Worm (Caenorhabditis elegans) whole organism, midembryonic: Measurements from ENCODE around the gene hpo-8.

ENCODE experiments used
- T22C8.4 ChIP-seq: fragments of 200-800 bp; sonication (Bioruptor generic); IDR thresholded peaks from 2 replicates; pipeline ENCODE4 v1.3.6; 2022; ENCODE audit warnings: missing genetic modification characterization, missing compliant biosample characterization
- cog-1 ChIP-seq: sonication (generic microtip); optimal IDR thresholded peaks from 2 replicates; lab custom pipeline; 2016; ENCODE audit warnings: missing genetic modification characterization, missing compliant biosample characterization
- flt-1 ChIP-seq: fragments of 200-800 bp; sonication (Bioruptor generic); IDR thresholded peaks from 2 replicates; pipeline ENCODE4 v1.3.6; 2022; ENCODE audit warnings: missing genetic modification characterization, missing compliant biosample characterization
- klf-2 ChIP-seq: fragments of 200-800 bp; sonication (Bioruptor generic); conservative IDR thresholded peaks from 2 replicates; pipeline ENCODE4 v1.3.6; 2022; ENCODE audit warnings: missing genetic modification reagents, missing genetic modification characterization, missing compliant biosample characterization
- med-1 ChIP-seq: sonication (generic microtip); optimal IDR thresholded peaks from 2 replicates; lab custom pipeline; 2017; ENCODE audit warnings: missing genetic modification characterization, mild to moderate bottlenecking, missing compliant biosample characterization, antibody characterized with exemption, missing genetic modification reagents; ENCODE audit not compliant: insufficient read depth
- ref-1 ChIP-seq: fragments of 200-800 bp; sonication (Bioruptor generic); conservative IDR thresholded peaks from 2 replicates; pipeline ENCODE4 v1.3.6; 2022; ENCODE audit warnings: missing genetic modification reagents, missing genetic modification characterization, missing compliant biosample characterization
- tab-1 ChIP-seq: fragments of 200-800 bp; sonication (Bioruptor generic); IDR thresholded peaks from 2 replicates; pipeline ENCODE4 v1.3.6; 2022; ENCODE audit warnings: missing genetic modification characterization, missing compliant biosample characterization
- ztf-23 ChIP-seq: fragments of 200-800 bp; sonication (Bioruptor generic); IDR thresholded peaks from 2 replicates; pipeline ENCODE4 v1.3.6; 2022; ENCODE audit warnings: missing genetic modification reagents, missing genetic modification characterization, missing compliant biosample characterization
- ztf-29 ChIP-seq: fragments of 200-800 bp; sonication (Bioruptor generic); IDR thresholded peaks from 2 replicates; pipeline ENCODE4 v1.3.6; 2022; ENCODE audit warnings: missing genetic modification reagents, missing genetic modification characterization, missing compliant biosample characterization

hpo-8 gene

ce11 chrV:6839008-6839407 is at the start of gene hpo-8:
Gene hpo-8, plus strand, starts transcription at chrV:6839289.
- TF ChIP-seq cog-1 (tag; lab: Kevin White, UChicago) (no peak), ztf-29 (GFP tag; lab: Robert Waterston, UW) (no peak), T22C8.4 (GFP tag; lab: Robert Waterston, UW) (no peak), tab-1 (no peak), klf-2 (GFP tag; lab: Robert Waterston, UW) (no peak), ztf-23 (GFP tag; lab: Robert Waterston, UW) (no peak)

ce11 chrV:6792565-6792964 is 46.5 kb upstream of the hpo-8 start, which contains the start of gene gck-2:
Gene gck-2, minus strand, starts transcription at chrV:6792665.
- TF ChIP-seq cog-1 (tag; lab: Kevin White, UChicago) (no peak), tab-1 (no peak), ztf-23 (GFP tag; lab: Robert Waterston, UW) (no peak), flt-1 (GFP tag; lab: Robert Waterston, UW) (no peak), klf-2 (GFP tag; lab: Robert Waterston, UW) (no peak), ref-1 (GFP tag; lab: Robert Waterston, UW) (no peak), T22C8.4 (GFP tag; lab: Robert Waterston, UW) (no peak), med-1 (GFP tag; lab: Kevin White, UChicago) (no peak), ztf-29 (GFP tag; lab: Robert Waterston, UW) (no peak)

DNA sequence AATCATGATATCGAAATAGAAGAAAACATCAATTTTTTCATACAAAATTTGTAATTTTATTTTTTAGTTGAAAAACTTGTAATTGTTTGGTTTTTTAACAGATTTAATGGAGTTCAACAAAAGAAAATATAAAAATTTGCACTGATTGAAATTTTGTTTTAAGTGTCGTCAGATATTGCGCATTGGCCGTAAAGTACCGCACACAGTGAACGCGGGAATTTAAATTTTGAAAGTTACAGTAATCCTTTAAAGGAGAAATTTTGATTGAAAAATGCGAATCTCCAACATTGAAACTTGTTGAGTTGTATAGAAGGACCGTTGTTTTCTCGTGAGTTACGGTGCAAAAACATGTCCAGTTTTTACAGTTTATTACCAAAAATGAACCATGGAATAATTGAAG is 46.1 kb upstream of the hpo-8 start:
- TF ChIP-seq ztf-29 (GFP tag; lab: Robert Waterston, UW) (no peak), T22C8.4 (GFP tag; lab: Robert Waterston, UW) (no peak), flt-1 (GFP tag; lab: Robert Waterston, UW) (no peak), tab-1 (no peak), ref-1 (GFP tag; lab: Robert Waterston, UW) (no peak), med-1 (GFP tag; lab: Kevin White, UChicago) (no peak), cog-1 (tag; lab: Kevin White, UChicago) (no peak), klf-2 (GFP tag; lab: Robert Waterston, UW) (no peak), ztf-23 (GFP tag; lab: Robert Waterston, UW) (no peak)

- TF ChIP-seq med-1 (GFP tag; lab: Kevin White, UChicago): no peak
- TF ChIP-seq ref-1 (GFP tag; lab: Robert Waterston, UW): no peak
- no peak for TF ChIP-seq flt-1 (GFP tag; lab: Robert Waterston, UW)
- TF ChIP-seq klf-2 (GFP tag; lab: Robert Waterston, UW): no peak
- no peak for TF ChIP-seq tab-1
- no peak for TF ChIP-seq ztf-23 (GFP tag; lab: Robert Waterston, UW)
- TF ChIP-seq T22C8.4 (GFP tag; lab: Robert Waterston, UW): no peak
- TF ChIP-seq ztf-29 (GFP tag; lab: Robert Waterston, UW): no peak
- no peak for TF ChIP-seq cog-1 (tag; lab: Kevin White, UChicago)
Measured at ce11 chrV:6793744-6794239, 45.3 kb upstream of the hpo-8 start, which contains the start of gene ZC404.1. Gene ZC404.1, plus strand, starts transcription at chrV:6794189.

- TF ChIP-seq cog-1 (tag; lab: Kevin White, UChicago) (no peak), med-1 (GFP tag; lab: Kevin White, UChicago) (no peak), ref-1 (GFP tag; lab: Robert Waterston, UW) (no peak), flt-1 (GFP tag; lab: Robert Waterston, UW) (no peak), T22C8.4 (GFP tag; lab: Robert Waterston, UW) (no peak), ztf-23 (GFP tag; lab: Robert Waterston, UW) (no peak)
Measured at ce11 chrV:6796264-6796663, 42.8 kb upstream of the hpo-8 start.

- TF ChIP-seq cog-1 (tag; lab: Kevin White, UChicago): peak; percentile 65
- no peak for TF ChIP-seq ztf-29 (GFP tag; lab: Robert Waterston, UW)
Measured at ce11 chrV:6796894-6797293, 42.2 kb upstream of the hpo-8 start.

DNA sequence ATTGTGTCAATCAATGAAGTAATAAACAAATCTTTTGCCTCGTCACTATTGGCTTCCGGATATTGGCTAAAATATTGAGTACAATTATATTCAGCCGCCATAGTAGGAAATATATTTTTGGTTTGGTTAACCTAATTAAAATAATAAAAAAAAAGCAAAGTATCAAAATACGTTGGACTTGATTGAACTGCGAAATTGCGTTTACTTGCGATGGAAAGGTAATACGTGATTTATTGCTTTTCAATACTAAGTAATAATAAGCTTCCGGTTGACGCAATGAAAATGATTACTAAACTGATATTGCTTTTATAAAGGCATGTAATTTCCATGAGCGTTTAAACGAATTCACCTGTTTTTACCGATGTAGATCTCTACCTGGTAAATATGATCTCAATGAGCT is 39.5 kb upstream of the hpo-8 start, which contains the start of gene dmsr-9:
TSS of gene dmsr-9 (minus strand) at position 101 of the 400 bp plus-strand sequence.
- no peak for TF ChIP-seq tab-1
- no peak for TF ChIP-seq cog-1 (tag; lab: Kevin White, UChicago)
- TF ChIP-seq ztf-23 (GFP tag; lab: Robert Waterston, UW): no peak
- no peak for TF ChIP-seq ref-1 (GFP tag; lab: Robert Waterston, UW)
- no peak for TF ChIP-seq flt-1 (GFP tag; lab: Robert Waterston, UW)
- TF ChIP-seq T22C8.4 (GFP tag; lab: Robert Waterston, UW): no peak
- no peak for TF ChIP-seq ztf-29 (GFP tag; lab: Robert Waterston, UW)
- no peak for TF ChIP-seq klf-2 (GFP tag; lab: Robert Waterston, UW)
- no peak for TF ChIP-seq med-1 (GFP tag; lab: Kevin White, UChicago)

- no peak for TF ChIP-seq ztf-29 (GFP tag; lab: Robert Waterston, UW)
Measured at ce11 chrV:6801850-6802249, 37.2 kb upstream of the hpo-8 start, which contains the start of gene dmsr-10. Gene dmsr-10, minus strand, starts transcription at chrV:6801950.

DNA sequence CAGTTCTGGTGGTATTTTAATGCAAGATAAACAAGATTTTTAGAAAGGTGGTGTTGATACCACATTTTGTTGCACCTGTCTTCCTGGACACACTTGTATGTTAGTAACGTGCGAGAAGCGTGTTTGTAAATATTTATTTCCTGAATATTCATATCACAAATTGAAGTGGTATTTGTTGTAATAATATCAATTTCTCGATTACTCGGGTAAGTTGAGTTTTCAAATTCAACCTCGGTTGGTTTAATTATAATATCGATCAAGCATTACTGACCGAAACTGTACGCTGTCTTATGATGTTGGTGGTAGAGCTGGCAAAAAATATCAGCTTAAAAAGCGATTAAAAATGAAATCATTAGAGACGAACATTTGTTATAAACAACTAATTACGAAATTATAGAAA is 35.1 kb upstream of the hpo-8 start, which contains the start of gene dmsr-11:
TSS of gene dmsr-11 (minus strand) at position 101 of the 400 bp plus-strand sequence.
- no peak for TF ChIP-seq T22C8.4 (GFP tag; lab: Robert Waterston, UW)
- TF ChIP-seq ref-1 (GFP tag; lab: Robert Waterston, UW): no peak
- no peak for TF ChIP-seq ztf-23 (GFP tag; lab: Robert Waterston, UW)
- TF ChIP-seq cog-1 (tag; lab: Kevin White, UChicago): no peak
- TF ChIP-seq flt-1 (GFP tag; lab: Robert Waterston, UW): no peak
- TF ChIP-seq tab-1: no peak
- no peak for TF ChIP-seq med-1 (GFP tag; lab: Kevin White, UChicago)
- no peak for TF ChIP-seq klf-2 (GFP tag; lab: Robert Waterston, UW)
- TF ChIP-seq ztf-29 (GFP tag; lab: Robert Waterston, UW): no peak
